In the genomic region with DNA sequence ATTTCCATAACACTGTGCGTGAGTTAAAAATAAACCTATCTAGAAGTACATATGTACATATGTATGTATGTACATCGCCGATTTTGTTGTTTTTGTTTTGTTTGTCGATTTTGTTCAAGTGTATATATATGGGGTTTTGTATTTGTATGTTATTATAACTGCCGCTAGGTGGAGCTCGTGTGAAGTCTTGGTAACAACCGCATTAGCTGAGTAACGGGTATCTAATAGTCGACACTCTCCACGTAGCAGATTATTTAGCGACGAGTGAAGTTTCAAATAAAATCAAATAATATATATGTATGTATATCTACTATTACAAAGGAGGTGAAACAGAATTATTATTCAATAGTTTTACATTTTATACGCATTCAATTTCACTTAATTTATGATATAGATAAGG, we compare ENCODE assay signal across 2 fruit fly cellular contexts.
A peak's percentile ranks its signal among the peaks of the same experiment; 100 is the strongest.
TF ChIP-seq lines count a peak whose summit lies in the region.

No protein-coding gene starts in this region.

- TF ChIP-seq CTCF in S2 (optimal IDR thresholded peaks at IDR 0.05; lab: Kevin White, UChicago) = peak; percentile 68 to 71
- peak; percentile 87 for TF ChIP-seq CTCF in whole organism, embryonic (GFP tag; optimal IDR thresholded peaks at IDR 0.05; lab: Kevin White, UChicago)

TF ChIP-seq in whole organism, embryonic, 481 proteins besides CTCF, POLR2A, EP300 and RAD21:
- no peak for TF ChIP-seq CG7839 (tag; optimal IDR thresholded peaks at IDR 0.05; lab: Kevin White, UChicago)
- TF ChIP-seq dati (GFP tag; IDR thresholded peaks at IDR 0.05; lab: Robert Waterston, UW) = no peak
- no peak for TF ChIP-seq gsb (GFP tag; IDR thresholded peaks at IDR 0.05; lab: Robert Waterston, UW)
- no peak for TF ChIP-seq Poxn (GFP tag; IDR thresholded peaks at IDR 0.05; lab: Robert Waterston, UW)
- no peak for TF ChIP-seq CG10274 (GFP tag; optimal IDR thresholded peaks at IDR 0.05; lab: Kevin White, UChicago)
- no peak for TF ChIP-seq CG6254 (GFP tag; optimal IDR thresholded peaks at IDR 0.05; lab: Kevin White, UChicago)
- TF ChIP-seq bbx (GFP tag; IDR thresholded peaks at IDR 0.05; lab: Robert Waterston, UW; ENCODE audit: partially characterized antibody) = no peak
- TF ChIP-seq Rfx (GFP tag; IDR thresholded peaks at IDR 0.05; lab: Robert Waterston, UW) = no peak
- TF ChIP-seq gro (GFP tag; optimal IDR thresholded peaks at IDR 0.05; lab: Kevin White, UChicago) = no peak
- TF ChIP-seq CG12299 (tag; optimal IDR thresholded peaks at IDR 0.05; lab: Kevin White, UChicago) = no peak
- TF ChIP-seq Hmx (GFP tag; optimal IDR thresholded peaks at IDR 0.05; lab: Kevin White, UChicago) = no peak
- TF ChIP-seq Aef1 (GFP tag; IDR thresholded peaks at IDR 0.05; lab: Robert Waterston, UW) = no peak
- no peak for TF ChIP-seq CG1529 (GFP tag; optimal IDR thresholded peaks at IDR 0.05; lab: Kevin White, UChicago)
- TF ChIP-seq CG34224 (GFP tag; IDR thresholded peaks at IDR 0.05; lab: Robert Waterston, UW; ENCODE audit: partially characterized antibody) = no peak
- TF ChIP-seq fru (optimal IDR thresholded peaks at IDR 0.05; lab: Kevin White, UChicago) = no peak
- peak; percentile 67 for TF ChIP-seq HLH4C (GFP tag; IDR thresholded peaks at IDR 0.05; lab: Robert Waterston, UW; ENCODE audit: partially characterized antibody)
- TF ChIP-seq Doc2 (GFP tag; IDR thresholded peaks at IDR 0.05; lab: Robert Waterston, UW) = no peak
- TF ChIP-seq CG8388 (GFP tag; optimal IDR thresholded peaks at IDR 0.05; lab: Kevin White, UChicago) = no peak
- no peak for TF ChIP-seq slbo (GFP tag; IDR thresholded peaks at IDR 0.05; lab: Robert Waterston, UW)
- TF ChIP-seq nerfin-2 (GFP tag; IDR thresholded peaks at IDR 0.05; lab: Robert Waterston, UW; ENCODE audit: partially characterized antibody) = 0 out of 2 replicates have a peak, but pooled peaks have one; percentile 27
- TF ChIP-seq tna (GFP tag; IDR thresholded peaks at IDR 0.05; lab: Robert Waterston, UW; ENCODE audit: partially characterized antibody) = peak; percentile 52; the same call in 1 of the 2 replicates
- TF ChIP-seq knrl (GFP tag; IDR thresholded peaks at IDR 0.05; lab: Robert Waterston, UW; ENCODE audit: partially characterized antibody) = no peak
- TF ChIP-seq ewg (GFP tag; optimal IDR thresholded peaks at IDR 0.05; lab: Kevin White, UChicago) = no peak
- TF ChIP-seq CG4820 (GFP tag; optimal IDR thresholded peaks at IDR 0.05; lab: Kevin White, UChicago) = no peak
- TF ChIP-seq fd3F (GFP tag; optimal IDR thresholded peaks at IDR 0.05; lab: Kevin White, UChicago) = no peak
- TF ChIP-seq Scr (GFP tag; IDR thresholded peaks at IDR 0.05; lab: Robert Waterston, UW; ENCODE audit: partially characterized antibody) = peak; percentile 9; the same call in 1 of the 2 replicates
- peak; percentile 62; the same call in 1 of the 2 replicates for TF ChIP-seq ato (GFP tag; IDR thresholded peaks at IDR 0.05; lab: Robert Waterston, UW; ENCODE audit: partially characterized antibody)
- peak; percentile 36; the same call in 1 of the 3 replicates for TF ChIP-seq vnd (GFP tag; IDR thresholded peaks at IDR 0.05; lab: Robert Waterston, UW; ENCODE audit: partially characterized antibody)
- no peak for TF ChIP-seq CG9727 (GFP tag; optimal IDR thresholded peaks at IDR 0.05; lab: Kevin White, UChicago)
- no peak for TF ChIP-seq Vsx1 (GFP tag; optimal IDR thresholded peaks at IDR 0.05; lab: Kevin White, UChicago)
- no peak for TF ChIP-seq tgo (GFP tag; IDR thresholded peaks at IDR 0.05; lab: Robert Waterston, UW)
- no peak for TF ChIP-seq pfk (GFP tag; optimal IDR thresholded peaks at IDR 0.05; lab: Kevin White, UChicago)
- TF ChIP-seq hb (GFP tag; IDR thresholded peaks at IDR 0.05; lab: Robert Waterston, UW; ENCODE audit: partially characterized antibody) = 0 out of 3 replicates have a peak, but pooled peaks have one; percentile 48
- no peak for TF ChIP-seq Neu2 (GFP tag; optimal IDR thresholded peaks at IDR 0.05; lab: Kevin White, UChicago; ENCODE audit: borderline replicate concordance)
- TF ChIP-seq Sox100B (GFP tag; optimal IDR thresholded peaks at IDR 0.05; lab: Kevin White, UChicago) = no peak
- peak; percentile 7 for TF ChIP-seq zf30C (GFP tag; optimal IDR thresholded peaks at IDR 0.05; lab: Kevin White, UChicago)
- no peak for TF ChIP-seq CG2202 (tag; optimal IDR thresholded peaks at IDR 0.05; lab: Kevin White, UChicago)
- TF ChIP-seq crp (GFP tag; optimal IDR thresholded peaks at IDR 0.05; lab: Kevin White, UChicago) = no peak
- peak; percentile 54; the same call in 1 of the 3 replicates for TF ChIP-seq CG14860 (GFP tag; IDR thresholded peaks at IDR 0.05; lab: Robert Waterston, UW; ENCODE audit: partially characterized antibody)
- TF ChIP-seq Sry-δ (GFP tag; optimal IDR thresholded peaks at IDR 0.05; lab: Kevin White, UChicago) = no peak
- peak; percentile 58 for TF ChIP-seq CG16813 (GFP tag; IDR thresholded peaks at IDR 0.05; lab: Robert Waterston, UW; ENCODE audit: partially characterized antibody)
- no peak for TF ChIP-seq Rx (GFP tag; IDR thresholded peaks at IDR 0.05; lab: Robert Waterston, UW)
- peak; percentile 62; the same call in 2 of the 3 replicates for TF ChIP-seq CG6791 (GFP tag; IDR thresholded peaks at IDR 0.05; lab: Robert Waterston, UW; ENCODE audit: partially characterized antibody)
- TF ChIP-seq CG4730 (GFP tag; IDR thresholded peaks at IDR 0.05; lab: Robert Waterston, UW) = no peak
- peak; percentile 22 for TF ChIP-seq D19B (GFP tag; optimal IDR thresholded peaks at IDR 0.05; lab: Kevin White, UChicago)
- TF ChIP-seq fd96Cb (tag; optimal IDR thresholded peaks at IDR 0.05; lab: Kevin White, UChicago) = no peak
